Worm (Caenorhabditis elegans) whole organism, late embryonic: Measurements from ENCODE around the gene C03B1.14.

Experiments
- C38D4.7 ChIP-seq: fragments of 200-800 bp; sonication (Bioruptor generic); optimal IDR thresholded peaks from 2 replicates; lab custom pipeline; 2018; ENCODE audit warnings: mild to moderate bottlenecking, missing genetic modification characterization, moderate library complexity, missing compliant biosample characterization
- K02D7.2 ChIP-seq: sonication (generic microtip); optimal IDR thresholded peaks from 2 replicates; lab custom pipeline; 2017; ENCODE audit warnings: mild to moderate bottlenecking, missing genetic modification characterization, missing compliant biosample characterization
- T23F11.4 ChIP-seq: fragments of 200-800 bp; sonication (Bioruptor generic); optimal IDR thresholded peaks from 2 replicates; lab custom pipeline; 2018; ENCODE audit warnings: mild to moderate bottlenecking, missing genetic modification characterization, missing compliant biosample characterization
- Y22D7AL.16 ChIP-seq: sonication (generic microtip); optimal IDR thresholded peaks from 2 replicates; lab custom pipeline; 2016; ENCODE audit warnings: missing genetic modification characterization, missing compliant biosample characterization
- ceh-18 ChIP-seq: sonication (generic microtip); optimal IDR thresholded peaks from 2 replicates; lab custom pipeline; 2016; ENCODE audit warnings: missing genetic modification characterization, missing compliant biosample characterization
- ceh-30 ChIP-seq: fragments of 150-350 bp; optimal IDR thresholded peaks from 2 replicates; lab custom pipeline; 2014; ENCODE audit warnings: missing biosample characterization, missing genetic modification characterization
- ceh-31 ChIP-seq: sonication (generic microtip); optimal IDR thresholded peaks from 2 replicates; lab custom pipeline; 2016; ENCODE audit warnings: missing genetic modification characterization, missing compliant biosample characterization
- dmd-4 ChIP-seq: sonication (generic microtip); optimal IDR thresholded peaks from 2 replicates; lab custom pipeline; 2016; ENCODE audit warnings: borderline replicate concordance, missing genetic modification characterization, missing compliant biosample characterization
- fax-1 ChIP-seq: sonication (generic microtip); optimal IDR thresholded peaks from 2 replicates; lab custom pipeline; 2016; ENCODE audit warnings: missing genotype, missing genetic modification characterization, missing compliant biosample characterization
- hlh-13 ChIP-seq: fragments of 200-800 bp; sonication (Bioruptor generic); optimal IDR thresholded peaks from 2 replicates; lab custom pipeline; 2018; ENCODE audit warnings: mild to moderate bottlenecking, missing genetic modification characterization, missing compliant biosample characterization
- hlh-30 ChIP-seq: sonication (generic microtip); optimal IDR thresholded peaks from 2 replicates; lab custom pipeline; 2017; ENCODE audit warnings: antibody characterized with exemption, missing genetic modification characterization, missing compliant biosample characterization; ENCODE audit not compliant: insufficient read depth
- lim-6 ChIP-seq: sonication (generic microtip); optimal IDR thresholded peaks from 2 replicates; lab custom pipeline; 2016; ENCODE audit warnings: missing genetic modification characterization, missing compliant biosample characterization
- nfya-1 ChIP-seq: sonication (generic microtip); optimal IDR thresholded peaks from 2 replicates; lab custom pipeline; 2017; ENCODE audit warnings: missing genetic modification characterization, mild to moderate bottlenecking, missing compliant biosample characterization, antibody characterized with exemption, moderate library complexity
- odd-2 ChIP-seq: sonication (generic microtip); optimal IDR thresholded peaks from 2 replicates; lab custom pipeline; 2017; ENCODE audit warnings: antibody characterized with exemption, mild to moderate bottlenecking, missing genetic modification characterization, missing compliant biosample characterization
- rnt-1 ChIP-seq: sonication (generic microtip); optimal IDR thresholded peaks from 2 replicates; lab custom pipeline; 2016; ENCODE audit warnings: missing genetic modification characterization, missing compliant biosample characterization
- sox-4 ChIP-seq: sonication (generic microtip); optimal IDR thresholded peaks from 2 replicates; lab custom pipeline; 2017; ENCODE audit warnings: mild to moderate bottlenecking, missing genetic modification characterization, inconsistent platforms, missing compliant biosample characterization
- ztf-16 ChIP-seq: sonication (generic microtip); optimal IDR thresholded peaks from 2 replicates; lab custom pipeline; 2017; ENCODE audit warnings: missing genetic modification characterization, missing compliant biosample characterization

Gene C03B1.14

DNA sequence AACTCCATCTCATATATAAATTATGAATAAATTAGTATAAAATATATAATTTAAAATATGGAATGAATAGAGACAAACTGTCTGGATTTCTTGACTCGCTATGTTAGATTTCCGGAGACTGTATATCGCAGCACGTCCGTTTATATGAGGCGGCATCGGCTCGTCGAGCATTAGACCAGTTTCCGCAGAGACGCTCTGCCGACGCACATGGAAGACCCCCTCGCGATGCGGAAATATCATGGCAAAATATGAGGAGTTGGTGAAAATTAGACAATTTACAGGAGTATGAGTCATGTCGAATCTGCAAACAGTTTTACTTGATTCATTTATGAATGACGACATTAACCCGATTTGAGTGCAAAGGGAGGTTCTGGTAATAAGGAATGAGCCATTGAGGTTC lies 41.0 kb downstream of the C03B1.14 start, which contains the start of gene chtb-3:
chtb-3 (minus strand) TSS at position 101 of the 400 bp plus-strand sequence.
- no peak for TF ChIP-seq sox-4
- TF ChIP-seq rnt-1: no peak
- TF ChIP-seq hlh-13 (GFP tag; lab: Kevin White, UChicago): no peak

ce11 chrX:6318803-6319202 lies 41.8 kb downstream of the C03B1.14 start:
- no peak for TF ChIP-seq ztf-16
- TF ChIP-seq ceh-18 (tag; lab: Kevin White, UChicago): no peak
- no peak for TF ChIP-seq ceh-31 (tag; lab: Kevin White, UChicago)
- TF ChIP-seq lim-6 (tag; lab: Kevin White, UChicago): no peak
- no peak for TF ChIP-seq odd-2 (tag; lab: Kevin White, UChicago)
- TF ChIP-seq dmd-4: no peak
- no peak for TF ChIP-seq Y22D7AL.16 (tag; lab: Kevin White, UChicago)
- TF ChIP-seq ceh-30 (tag; lab: Kevin White, UChicago): no peak
- TF ChIP-seq K02D7.2 (tag; lab: Kevin White, UChicago): no peak
- TF ChIP-seq, all 69 proteins: peak for 0

ce11 chrX:6311391-6311790 lies 49.2 kb downstream of the C03B1.14 start, which contains the start of gene npr-38:
TSS of gene npr-38 (plus strand) at chrX:6311691.
- TF ChIP-seq fax-1 (tag; lab: Kevin White, UChicago) (no peak), nfya-1 (no peak), ceh-18 (tag; lab: Kevin White, UChicago) (no peak), dmd-4 (no peak), hlh-30 (no peak), T23F11.4 (GFP tag; lab: Kevin White, UChicago) (no peak), C38D4.7 (GFP tag; lab: Kevin White, UChicago) (no peak)
